Worm (Caenorhabditis elegans) whole organism, L4 larva: ENCODE measurements around the gene cest-31.

Experiments
- aly-2 ChIP-seq: sonication (generic microtip); optimal IDR thresholded peaks from 2 replicates; lab custom pipeline; 2018; ENCODE audit warnings: missing biosample characterization, missing genetic modification characterization
- ceh-82 ChIP-seq: sonication (generic microtip); optimal IDR thresholded peaks from 2 replicates; lab custom pipeline; 2017; ENCODE audit warnings: missing biosample characterization, missing genetic modification characterization
- dpl-1 ChIP-seq: fragments of 150-350 bp; optimal IDR thresholded peaks from 2 replicates; lab custom pipeline; 2014; ENCODE audit warnings: missing biosample characterization, missing genetic modification reagents, missing genetic modification characterization
- egl-27 ChIP-seq: sonication (generic microtip); optimal IDR thresholded peaks from 3 replicates; lab custom pipeline; 2017; ENCODE audit warnings: missing biosample characterization, missing genetic modification reagents, missing genetic modification characterization
- lin-29 ChIP-seq: fragments of 200-800 bp; sonication (Bioruptor generic); IDR thresholded peaks from 2 replicates; pipeline ENCODE4 v1.3.6; 2022; ENCODE audit warnings: missing genetic modification reagents, missing genetic modification characterization, missing compliant biosample characterization
- lin-39 ChIP-seq: fragments of 150-350 bp; optimal IDR thresholded peaks from 2 replicates; lab custom pipeline; 2014; ENCODE audit warnings: missing biosample characterization, missing genetic modification reagents, missing genetic modification characterization
- nhr-10 ChIP-seq: fragments of 150-350 bp; optimal IDR thresholded peaks from 2 replicates; lab custom pipeline; 2014; ENCODE audit warnings: missing biosample characterization, missing genetic modification characterization
- nhr-11 ChIP-seq: fragments of 150-350 bp; optimal IDR thresholded peaks from 2 replicates; lab custom pipeline; 2014; ENCODE audit warnings: missing biosample characterization, missing genetic modification characterization
- nhr-237 ChIP-seq: sonication (generic microtip); optimal IDR thresholded peaks from 2 replicates; lab custom pipeline; 2017; ENCODE audit warnings: missing biosample characterization, missing genetic modification characterization
- pha-4 ChIP-seq, 2 experiments: fragments of 150-350 bp in 1 of 2; fragments of 200-800 bp in 1 of 2; sonication (Bioruptor generic) in 1 of 2; IDR thresholded peaks in 1 of 2; optimal IDR thresholded peaks in 1 of 2; 2 replicates each; pipeline versions ENCODE4 v1.3.6 to Lab custom; 2014 to 2022; ENCODE audit warnings: missing genetic modification characterization in 2 of 2, missing genetic modification reagents in 2 of 2, missing biosample characterization in 1 of 2, missing compliant biosample characterization in 1 of 2
- skn-1 ChIP-seq: fragments of 150-350 bp; optimal IDR thresholded peaks from 2 replicates; lab custom pipeline; 2014; ENCODE audit warnings: missing biosample characterization, missing genetic modification characterization
- zag-1 ChIP-seq: fragments of 150-350 bp; optimal IDR thresholded peaks from 2 replicates; lab custom pipeline; 2014; ENCODE audit warnings: missing biosample characterization, missing genetic modification characterization
- ztf-11 ChIP-seq: fragments of 150-350 bp; optimal IDR thresholded peaks from 2 replicates; lab custom pipeline; 2014; ENCODE audit warnings: missing biosample characterization, missing genetic modification characterization
- ztf-7 ChIP-seq: fragments of 150-350 bp; optimal IDR thresholded peaks from 2 replicates; lab custom pipeline; 2014; ENCODE audit warnings: missing biosample characterization, missing genetic modification characterization

- TF ChIP-seq pha-4 (GFP tag; IDR thresholded peaks at IDR 0.05; lab: Robert Waterston, UW) (no peak), pha-4 (tag; optimal IDR thresholded peaks at IDR 0.05; lab: Kevin White, UChicago) (no peak), aly-2 (tag; lab: Kevin White, UChicago) (no peak), ztf-11 (no peak), nhr-11 (tag; lab: Kevin White, UChicago) (no peak), zag-1 (tag; lab: Kevin White, UChicago) (no peak), ceh-82 (tag; lab: Kevin White, UChicago) (no peak), lin-29 (GFP tag; lab: Robert Waterston, UW) (no peak), nhr-10 (tag; lab: Kevin White, UChicago) (no peak), ztf-7 (tag; lab: Kevin White, UChicago) (no peak), lin-39 (tag; lab: Kevin White, UChicago) (no peak), dpl-1 (no peak), nhr-237 (tag; lab: Kevin White, UChicago) (no peak), egl-27 (tag; lab: Kevin White, UChicago) (no peak), skn-1 (tag; lab: Kevin White, UChicago) (no peak)
Measured at ce11 chrV:6702692-6703091, 28.6 kb downstream of the cest-31 start, which contains the start of gene era-1.
